Fruit fly (Drosophila melanogaster) whole organism, embryonic: ENCODE measurements around the gene trus.

ENCODE experiments used
- ATbp ChIP-seq: fragments of 200-800 bp; sonication (Bioruptor generic); optimal IDR thresholded peaks from 2 replicates; lab custom pipeline; 2017; ENCODE audit warnings: missing biosample characterization, mild to moderate bottlenecking, missing genetic modification characterization, missing genetic modification reagents
- Antp ChIP-seq: fragments of 200-800 bp; sonication (Bioruptor generic); optimal IDR thresholded peaks from 3 replicates; lab custom pipeline; 2016; ENCODE audit warnings: missing biosample characterization, missing genetic modification characterization
- BEAF-32 ChIP-seq: fragments of 200-800 bp; sonication (Bioruptor generic); optimal IDR thresholded peaks from 3 replicates; lab custom pipeline; 2017; ENCODE audit warnings: missing biosample characterization, missing genetic modification characterization, mild to moderate bottlenecking, moderate library complexity, missing genetic modification reagents
- CG1024 ChIP-seq: fragments of 200-800 bp; sonication (Bioruptor generic); IDR thresholded peaks from 2 replicates; pipeline ENCODE4 v1.3.6; 2022; ENCODE audit warnings: missing biosample characterization, missing genetic modification characterization
- CG10654 ChIP-seq: fragments of 200-800 bp; sonication (Bioruptor generic); optimal IDR thresholded peaks from 2 replicates; lab custom pipeline; 2016; ENCODE audit warnings: missing biosample characterization, missing genetic modification characterization
- CG10959 ChIP-seq: fragments of 200-800 bp; sonication (Bioruptor generic); IDR thresholded peaks from 2 replicates; pipeline ENCODE4 v1.3.6; 2022; ENCODE audit warnings: missing biosample characterization, missing genetic modification characterization
- CG11504 ChIP-seq: fragments of 200-800 bp; sonication (Bioruptor generic); optimal IDR thresholded peaks from 3 replicates; lab custom pipeline; 2019; ENCODE audit warnings: missing biosample characterization, mild to moderate bottlenecking, missing genetic modification characterization, moderate library complexity
- CG11560 ChIP-seq: fragments of 200-800 bp; sonication (Bioruptor generic); IDR thresholded peaks from 3 replicates; pipeline ENCODE4 v1.3.6; 2022; ENCODE audit warnings: missing biosample characterization, missing genetic modification characterization
- CG11723 ChIP-seq: fragments of 200-800 bp; sonication (Bioruptor generic); optimal IDR thresholded peaks from 2 replicates; lab custom pipeline; 2017; ENCODE audit warnings: missing biosample characterization, mild to moderate bottlenecking, missing genetic modification characterization
- CG13123 ChIP-seq: fragments of 200-800 bp; sonication (Bioruptor generic); optimal IDR thresholded peaks from 2 replicates; lab custom pipeline; 2016; ENCODE audit warnings: missing biosample characterization, missing genetic modification characterization
- CG13296 ChIP-seq: fragments of 200-800 bp; sonication (Bioruptor generic); optimal IDR thresholded peaks from 3 replicates; lab custom pipeline; 2018; ENCODE audit warnings: missing biosample characterization, mild to moderate bottlenecking, missing genetic modification characterization
- CG13775 ChIP-seq: fragments of 200-800 bp; sonication (Bioruptor generic); optimal IDR thresholded peaks from 3 replicates; lab custom pipeline; 2017; ENCODE audit warnings: missing biosample characterization, mild to moderate bottlenecking, missing genetic modification characterization
- CG14441 ChIP-seq: fragments of 200-800 bp; sonication (Bioruptor generic); IDR thresholded peaks from 2 replicates; pipeline ENCODE4 v1.3.6; 2022; ENCODE audit warnings: missing biosample characterization, missing genetic modification characterization
- CG14667 ChIP-seq: fragments of 200-800 bp; sonication (Bioruptor generic); IDR thresholded peaks from 2 replicates; pipeline ENCODE4 v1.3.6; 2022; ENCODE audit warnings: missing biosample characterization, missing genetic modification characterization
- CG16779 ChIP-seq: fragments of 200-800 bp; sonication (Bioruptor generic); IDR thresholded peaks from 2 replicates; pipeline ENCODE4 v1.3.6; 2022; ENCODE audit warnings: missing biosample characterization, missing genetic modification characterization
- CG17385 ChIP-seq: fragments of 200-800 bp; sonication (Bioruptor generic); optimal IDR thresholded peaks from 3 replicates; lab custom pipeline; 2018; ENCODE audit warnings: missing biosample characterization, mild to moderate bottlenecking, missing genetic modification characterization
- CG2116 ChIP-seq: fragments of 200-800 bp; sonication (Bioruptor generic); optimal IDR thresholded peaks from 3 replicates; lab custom pipeline; 2018; ENCODE audit warnings: missing biosample characterization, mild to moderate bottlenecking, missing genetic modification characterization
- CG2202 ChIP-seq: fragments of 200-800 bp; sonication (Bioruptor generic); optimal IDR thresholded peaks from 2 replicates; lab custom pipeline; 2018; ENCODE audit warnings: missing biosample characterization, mild to moderate bottlenecking, missing genetic modification characterization
- CG32767 ChIP-seq: fragments of 200-800 bp; sonication (Bioruptor generic); IDR thresholded peaks from 2 replicates; pipeline ENCODE4 v1.3.6; 2022; ENCODE audit warnings: missing biosample characterization, missing genetic modification characterization
- CG34376 ChIP-seq: fragments of 200-800 bp; sonication (Bioruptor generic); optimal IDR thresholded peaks from 2 replicates; lab custom pipeline; 2018; ENCODE audit warnings: missing biosample characterization, mild to moderate bottlenecking, missing genetic modification characterization
- CG5245 ChIP-seq: fragments of 200-800 bp; sonication (Bioruptor generic); optimal IDR thresholded peaks from 3 replicates; lab custom pipeline; 2016; ENCODE audit warnings: missing biosample characterization, missing genetic modification characterization
- CG6254 ChIP-seq: fragments of 200-800 bp; sonication (Bioruptor generic); optimal IDR thresholded peaks from 3 replicates; lab custom pipeline; 2017; ENCODE audit warnings: mild to moderate bottlenecking, missing biosample characterization, missing genetic modification reagents, missing genetic modification characterization
- CG6654 ChIP-seq: fragments of 200-800 bp; sonication (Bioruptor generic); optimal IDR thresholded peaks from 2 replicates; lab custom pipeline; 2017; ENCODE audit warnings: missing biosample characterization, mild to moderate bottlenecking, missing genetic modification characterization
- D19A ChIP-seq: fragments of 200-800 bp; optimal IDR thresholded peaks from 3 replicates; lab custom pipeline; 2019; ENCODE audit warnings: missing biosample characterization, mild to moderate bottlenecking, missing genetic modification characterization, moderate library complexity
- Dip3 ChIP-seq: fragments of 200-800 bp; sonication (Bioruptor generic); optimal IDR thresholded peaks from 3 replicates; lab custom pipeline; 2016; ENCODE audit warnings: missing biosample characterization, missing genetic modification characterization
- HLH4C ChIP-seq: fragments of 200-800 bp; sonication (Bioruptor generic); IDR thresholded peaks from 3 replicates; pipeline ENCODE4 v1.3.6; 2022; ENCODE audit warnings: missing biosample characterization, missing genetic modification characterization; ENCODE audit not compliant: partially characterized antibody
- Hr3 ChIP-seq: fragments of 200-800 bp; sonication (Bioruptor generic); optimal IDR thresholded peaks from 3 replicates; lab custom pipeline; 2016; ENCODE audit warnings: missing biosample characterization, missing genetic modification characterization
- Lhr ChIP-seq: fragments of 200-800 bp; sonication (Bioruptor generic); optimal IDR thresholded peaks from 3 replicates; lab custom pipeline; 2017; ENCODE audit warnings: mild to moderate bottlenecking, missing biosample characterization, missing genetic modification reagents, missing genetic modification characterization
- MBD-R2 ChIP-seq: fragments of 200-800 bp; sonication (Bioruptor generic); IDR thresholded peaks from 2 replicates; pipeline ENCODE4 v1.3.6; 2022; ENCODE audit warnings: missing biosample characterization, missing genetic modification characterization
- Mrtf ChIP-seq: fragments of 200-800 bp; sonication (Bioruptor generic); IDR thresholded peaks from 3 replicates; pipeline ENCODE4 v1.3.6; 2022; ENCODE audit warnings: missing biosample characterization, missing genetic modification characterization
- Nf-YC ChIP-seq: fragments of 200-800 bp; optimal IDR thresholded peaks from 3 replicates; lab custom pipeline; 2019; ENCODE audit warnings: missing biosample characterization, mild to moderate bottlenecking, missing genetic modification characterization, moderate library complexity
- chm ChIP-seq: fragments of 200-800 bp; sonication (Bioruptor generic); IDR thresholded peaks from 2 replicates; pipeline ENCODE4 v1.3.6; 2022; ENCODE audit warnings: missing biosample characterization, missing genetic modification characterization
- crol ChIP-seq: fragments of 200-800 bp; sonication (Bioruptor generic); IDR thresholded peaks from 2 replicates; pipeline ENCODE4 v1.3.6; 2022; ENCODE audit warnings: missing biosample characterization, missing genetic modification characterization
- dpn ChIP-seq, 2 experiments: fragments of 200-800 bp; sonication (Bioruptor generic); optimal IDR thresholded peaks; 3 replicates each; lab custom pipeline; 2016; ENCODE audit warnings: missing biosample characterization in 2 of 2, missing genetic modification characterization in 2 of 2
- dysf ChIP-seq: fragments of 200-800 bp; sonication (Bioruptor generic); IDR thresholded peaks from 3 replicates; pipeline ENCODE4 v1.3.6; 2022; ENCODE audit warnings: missing biosample characterization, missing genetic modification characterization
- ems ChIP-seq: fragments of 200-800 bp; sonication (Bioruptor generic); optimal IDR thresholded peaks from 3 replicates; lab custom pipeline; 2016; ENCODE audit warnings: missing biosample characterization, missing genetic modification characterization
- fd64A ChIP-seq: fragments of 200-800 bp; sonication (Bioruptor generic); optimal IDR thresholded peaks from 3 replicates; lab custom pipeline; 2018; ENCODE audit warnings: missing biosample characterization, mild to moderate bottlenecking, missing genetic modification characterization
- fru ChIP-seq: fragments of >200 bp; optimal IDR thresholded peaks from 2 replicates; lab custom pipeline; 2017
- gro ChIP-seq: fragments of 200-800 bp; sonication (Bioruptor generic); optimal IDR thresholded peaks from 2 replicates; lab custom pipeline; 2016; ENCODE audit warnings: missing biosample characterization, missing genetic modification characterization
- gsb-n ChIP-seq: fragments of 200-800 bp; sonication (Bioruptor generic); optimal IDR thresholded peaks from 3 replicates; lab custom pipeline; 2018; ENCODE audit warnings: missing biosample characterization, mild to moderate bottlenecking, missing genetic modification characterization
- gt ChIP-seq: fragments of 200-800 bp; sonication (Bioruptor generic); IDR thresholded peaks from 2 replicates; pipeline ENCODE4 v1.3.6; 2022; ENCODE audit warnings: missing biosample characterization, missing genetic modification characterization
- ham ChIP-seq: fragments of 200-800 bp; sonication (Bioruptor generic); IDR thresholded peaks from 2 replicates; pipeline ENCODE4 v1.3.6; 2022; ENCODE audit warnings: missing biosample characterization, missing genetic modification characterization
- klu ChIP-seq: fragments of 200-800 bp; sonication (Bioruptor generic); IDR thresholded peaks from 2 replicates; pipeline ENCODE4 v1.3.6; 2022; ENCODE audit warnings: missing biosample characterization, missing genetic modification characterization
- nmo ChIP-seq: fragments of 200-800 bp; sonication (Bioruptor generic); optimal IDR thresholded peaks from 2 replicates; lab custom pipeline; 2018; ENCODE audit warnings: missing biosample characterization, mild to moderate bottlenecking, missing genetic modification characterization, moderate library complexity
- p53 ChIP-seq: fragments of 200-800 bp; sonication (Bioruptor generic); optimal IDR thresholded peaks from 2 replicates; lab custom pipeline; 2016; ENCODE audit warnings: missing biosample characterization, missing genetic modification characterization
- peb ChIP-seq: fragments of 200-800 bp; sonication (Bioruptor generic); IDR thresholded peaks from 2 replicates; pipeline ENCODE4 v1.3.6; 2022; ENCODE audit warnings: missing biosample characterization, missing genetic modification characterization
- slp2 ChIP-seq: fragments of 200-800 bp; sonication (Bioruptor generic); optimal IDR thresholded peaks from 2 replicates; lab custom pipeline; 2016; ENCODE audit warnings: missing biosample characterization, missing genetic modification characterization
- sna ChIP-seq: fragments of 200-800 bp; sonication (Bioruptor generic); IDR thresholded peaks from 2 replicates; pipeline ENCODE4 v1.3.6; 2022; ENCODE audit warnings: missing biosample characterization, missing genetic modification characterization; ENCODE audit not compliant: partially characterized antibody
- tap ChIP-seq: fragments of 200-800 bp; optimal IDR thresholded peaks from 3 replicates; lab custom pipeline; 2019; ENCODE audit warnings: missing biosample characterization, mild to moderate bottlenecking, missing genetic modification characterization, moderate library complexity
- tgo ChIP-seq: fragments of 200-800 bp; sonication (Bioruptor generic); IDR thresholded peaks from 3 replicates; pipeline ENCODE4 v1.3.6; 2022; ENCODE audit warnings: missing biosample characterization, missing genetic modification characterization
- unpg ChIP-seq: fragments of 200-800 bp; sonication (Bioruptor generic); optimal IDR thresholded peaks from 3 replicates; lab custom pipeline; 2018; ENCODE audit warnings: missing biosample characterization, mild to moderate bottlenecking, missing genetic modification characterization, moderate library complexity
- wek ChIP-seq: fragments of 200-800 bp; sonication (Bioruptor generic); optimal IDR thresholded peaks from 3 replicates; lab custom pipeline; 2018; ENCODE audit warnings: missing biosample characterization, mild to moderate bottlenecking, missing genetic modification characterization, moderate library complexity
- yki ChIP-seq: fragments of >200 bp; optimal IDR thresholded peaks from 3 replicates; lab custom pipeline; 2018

trus gene

DNA sequence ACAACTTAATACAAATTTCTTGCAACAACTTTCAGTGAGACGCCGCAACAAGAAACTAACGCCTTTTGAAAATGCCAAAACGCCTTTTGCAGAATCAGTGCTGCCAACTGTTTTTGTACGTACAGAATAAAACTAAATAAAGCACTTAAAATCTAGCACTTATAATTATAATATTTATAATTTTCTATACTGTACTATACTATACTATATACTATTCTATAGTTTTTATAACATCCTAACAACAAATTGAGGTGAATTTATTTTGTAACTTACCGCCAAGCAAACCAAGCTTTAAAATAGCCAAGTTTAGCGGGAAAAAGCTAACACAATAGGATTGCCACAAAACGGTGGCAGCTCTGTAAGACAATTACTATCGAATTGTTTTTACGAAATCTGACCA, 22.6 kb upstream of the trus start, which contains the start of the genes Aos1 and Srlp (continued):
- TF ChIP-seq wek (GFP tag; lab: Kevin White, UChicago) (no peak), CG11560 (tag; lab: Robert Waterston, UW) (no peak), Mrtf (GFP tag; lab: Robert Waterston, UW) (no peak), CG6654 (no peak), MBD-R2 (GFP tag; lab: Robert Waterston, UW) (peak; percentile 69), CG14441 (GFP tag; lab: Robert Waterston, UW) (no peak), sna (GFP tag; lab: Robert Waterston, UW) (no peak), gt (GFP tag; lab: Robert Waterston, UW) (no peak), CG6254 (GFP tag; lab: Kevin White, UChicago) (no peak), Lhr (GFP tag; lab: Kevin White, UChicago) (peak; percentile 39), CG2202 (tag; lab: Kevin White, UChicago) (no peak), nmo (GFP tag; lab: Kevin White, UChicago) (peak; percentile 77), gsb-n (tag; lab: Kevin White, UChicago) (no peak), ham (GFP tag; lab: Robert Waterston, UW) (no peak), CG16779 (GFP tag; lab: Robert Waterston, UW) (no peak), crol (no peak), CG13296 (GFP tag; lab: Kevin White, UChicago) (peak; percentile 54), CG32767 (GFP tag; lab: Robert Waterston, UW) (no peak), CG34376 (GFP tag; lab: Kevin White, UChicago) (peak; percentile 17), CG1024 (no peak), yki (no peak), ATbp (GFP tag; lab: Kevin White, UChicago) (no peak), CG13123 (GFP tag; lab: Kevin White, UChicago) (peak; percentile 19), dpn (GFP tag; optimal IDR thresholded peaks at IDR 0.05; lab: Kevin White, UChicago) (peak in 1 of 2 experiments; percentile 45), slp2 (no peak), CG10654 (GFP tag; lab: Kevin White, UChicago) (peak; percentile 24), HLH4C (GFP tag; lab: Robert Waterston, UW) (no peak), CG2116 (GFP tag; lab: Kevin White, UChicago) (peak; percentile 59), CG13775 (GFP tag; lab: Kevin White, UChicago) (peak; percentile 56), BEAF-32 (GFP tag; lab: Kevin White, UChicago) (peak; percentile 61), Antp (GFP tag; lab: Kevin White, UChicago) (no peak), Dip3 (GFP tag; lab: Kevin White, UChicago) (no peak), CG14667 (GFP tag; lab: Robert Waterston, UW) (0 out of 2 replicates have a peak, but pooled peaks have one; percentile 20), tap (tag; lab: Kevin White, UChicago) (no peak), ems (no peak), Nf-YC (tag; lab: Kevin White, UChicago) (peak; percentile 69), gro (no peak), CG11723 (peak; percentile 11), tgo (GFP tag; lab: Robert Waterston, UW) (no peak), unpg (GFP tag; lab: Kevin White, UChicago) (peak; percentile 58), CG11504 (tag; lab: Kevin White, UChicago) (no peak), D19A (tag; lab: Kevin White, UChicago) (peak; percentile 52), Hr3 (GFP tag; lab: Kevin White, UChicago) (peak; percentile 66), fru (no peak), p53 (no peak), fd64A (GFP tag; lab: Kevin White, UChicago) (no peak), klu (GFP tag; lab: Robert Waterston, UW) (no peak), CG10959 (GFP tag; lab: Robert Waterston, UW) (no peak), CG5245 (peak; percentile 63), chm (no peak), CG17385 (GFP tag; lab: Kevin White, UChicago) (peak; percentile 51), dysf (no peak; the same call in 2 of the 3 replicates), peb (GFP tag; lab: Robert Waterston, UW) (no peak)
